Fruit fly (Drosophila melanogaster) whole organism, embryonic: Measurements from ENCODE around the gene Synd.

Source experiments
- ATbp ChIP-seq: fragments of 200-800 bp; sonication (Bioruptor generic); optimal IDR thresholded peaks from 2 replicates; lab custom pipeline; 2017; ENCODE audit warnings: missing biosample characterization, mild to moderate bottlenecking, missing genetic modification characterization, missing genetic modification reagents
- Abd-B ChIP-seq: fragments of 200-800 bp; sonication (Bioruptor generic); optimal IDR thresholded peaks from 2 replicates; lab custom pipeline; 2018; ENCODE audit warnings: missing biosample characterization, mild to moderate bottlenecking, missing genetic modification characterization, moderate library complexity
- Atf-2 ChIP-seq: fragments of 200-800 bp; sonication (Bioruptor generic); optimal IDR thresholded peaks from 2 replicates; lab custom pipeline; 2016; ENCODE audit warnings: missing biosample characterization, missing genetic modification characterization
- CG10209 ChIP-seq: fragments of 200-800 bp; sonication (Bioruptor generic); optimal IDR thresholded peaks from 3 replicates; lab custom pipeline; 2017; ENCODE audit warnings: missing biosample characterization, mild to moderate bottlenecking, missing genetic modification characterization, missing genetic modification reagents
- CG11695 ChIP-seq: fragments of 200-800 bp; sonication (Bioruptor generic); IDR thresholded peaks from 3 replicates; pipeline ENCODE4 v1.3.6; 2022; ENCODE audit warnings: missing biosample characterization, missing genetic modification characterization
- CG12155 ChIP-seq: fragments of 200-800 bp; sonication (Bioruptor generic); optimal IDR thresholded peaks from 3 replicates; lab custom pipeline; 2016; ENCODE audit warnings: missing biosample characterization, missing genetic modification characterization
- CG1233 ChIP-seq: fragments of 200-800 bp; sonication (Bioruptor generic); optimal IDR thresholded peaks from 4 replicates; lab custom pipeline; 2018; ENCODE audit warnings: missing biosample characterization, mild to moderate bottlenecking, missing genetic modification characterization
- CG12659 ChIP-seq: fragments of 200-800 bp; sonication (Bioruptor generic); optimal IDR thresholded peaks from 3 replicates; lab custom pipeline; 2017; ENCODE audit warnings: mild to moderate bottlenecking, missing biosample characterization, missing genetic modification reagents, missing genetic modification characterization
- CG14050 ChIP-seq: fragments of 200-800 bp; sonication (Bioruptor generic); IDR thresholded peaks from 3 replicates; pipeline ENCODE4 v1.3.6; 2022; ENCODE audit warnings: missing biosample characterization, missing genetic modification characterization
- CG2202 ChIP-seq: fragments of 200-800 bp; sonication (Bioruptor generic); optimal IDR thresholded peaks from 2 replicates; lab custom pipeline; 2018; ENCODE audit warnings: missing biosample characterization, mild to moderate bottlenecking, missing genetic modification characterization
- CG30403 ChIP-seq: fragments of 200-800 bp; sonication (Bioruptor generic); optimal IDR thresholded peaks from 3 replicates; lab custom pipeline; 2016; ENCODE audit warnings: missing biosample characterization, missing genetic modification characterization
- CG32767 ChIP-seq: fragments of 200-800 bp; sonication (Bioruptor generic); IDR thresholded peaks from 2 replicates; pipeline ENCODE4 v1.3.6; 2022; ENCODE audit warnings: missing biosample characterization, missing genetic modification characterization
- CG3838 ChIP-seq: fragments of 200-800 bp; sonication (Bioruptor generic); optimal IDR thresholded peaks from 3 replicates; lab custom pipeline; 2016; ENCODE audit warnings: missing biosample characterization, missing genetic modification characterization
- CG3847 ChIP-seq: fragments of 200-800 bp; sonication (Bioruptor generic); IDR thresholded peaks from 2 replicates; pipeline ENCODE4 v1.3.6; 2022; ENCODE audit warnings: missing biosample characterization, missing genetic modification characterization
- CG4282 ChIP-seq: fragments of 200-800 bp; sonication (Bioruptor generic); optimal IDR thresholded peaks from 2 replicates; lab custom pipeline; 2016; ENCODE audit warnings: missing biosample characterization, missing genetic modification characterization
- CG6765 ChIP-seq: fragments of 200-800 bp; sonication (Bioruptor generic); optimal IDR thresholded peaks from 3 replicates; lab custom pipeline; 2017; ENCODE audit warnings: missing biosample characterization, mild to moderate bottlenecking, missing genetic modification characterization
- CG7786 ChIP-seq: fragments of 200-800 bp; sonication (Bioruptor generic); optimal IDR thresholded peaks from 2 replicates; lab custom pipeline; 2016; ENCODE audit warnings: missing biosample characterization, missing genetic modification characterization
- CG8089 ChIP-seq: fragments of 200-800 bp; sonication (Bioruptor generic); optimal IDR thresholded peaks from 3 replicates; lab custom pipeline; 2016; ENCODE audit warnings: missing biosample characterization, missing genetic modification characterization
- CG8281 ChIP-seq: fragments of 200-800 bp; sonication (Bioruptor generic); optimal IDR thresholded peaks from 2 replicates; lab custom pipeline; 2018; ENCODE audit warnings: missing biosample characterization, mild to moderate bottlenecking, missing genetic modification characterization, moderate library complexity
- Doc2 ChIP-seq: fragments of 200-800 bp; sonication (Bioruptor generic); IDR thresholded peaks from 2 replicates; pipeline ENCODE4 v1.3.6; 2022; ENCODE audit warnings: missing biosample characterization, missing genetic modification characterization
- Elba2 ChIP-seq: fragments of 200-800 bp; sonication (Bioruptor generic); optimal IDR thresholded peaks from 3 replicates; lab custom pipeline; 2016; ENCODE audit warnings: missing biosample characterization, missing genetic modification characterization
- Ets97D ChIP-seq: fragments of 200-800 bp; sonication (Bioruptor generic); optimal IDR thresholded peaks from 3 replicates; lab custom pipeline; 2016; ENCODE audit warnings: missing biosample characterization, missing genetic modification characterization
- Hmr ChIP-seq: fragments of 200-800 bp; sonication (Bioruptor generic); optimal IDR thresholded peaks from 3 replicates; lab custom pipeline; 2017; ENCODE audit warnings: mild to moderate bottlenecking, missing biosample characterization, missing genetic modification reagents, missing genetic modification characterization
- Jarid2 ChIP-seq: fragments of 200-800 bp; sonication (Bioruptor generic); optimal IDR thresholded peaks from 3 replicates; lab custom pipeline; 2017; ENCODE audit warnings: mild to moderate bottlenecking, missing biosample characterization, missing genetic modification reagents, missing genetic modification characterization
- Mad ChIP-seq: fragments of 200-800 bp; sonication (Bioruptor generic); optimal IDR thresholded peaks from 2 replicates; lab custom pipeline; 2016; ENCODE audit warnings: missing biosample characterization, missing genetic modification characterization
- NC2α ChIP-seq: fragments of 200-800 bp; sonication (Bioruptor generic); optimal IDR thresholded peaks from 2 replicates; lab custom pipeline; 2016; ENCODE audit warnings: missing biosample characterization, missing genetic modification characterization
- Sox100B ChIP-seq: fragments of 200-800 bp; sonication (Bioruptor generic); optimal IDR thresholded peaks from 3 replicates; lab custom pipeline; 2018; ENCODE audit warnings: missing biosample characterization, mild to moderate bottlenecking, missing genetic modification characterization
- bab2 ChIP-seq: fragments of 200-800 bp; sonication (Bioruptor generic); optimal IDR thresholded peaks from 2 replicates; lab custom pipeline; 2016; ENCODE audit warnings: missing biosample characterization, missing genetic modification characterization
- bigmax ChIP-seq: fragments of 200-800 bp; sonication (Bioruptor generic); optimal IDR thresholded peaks from 2 replicates; lab custom pipeline; 2018; ENCODE audit warnings: missing biosample characterization, mild to moderate bottlenecking, missing genetic modification characterization
- bowl ChIP-seq: fragments of 200-800 bp; sonication (Bioruptor generic); IDR thresholded peaks from 2 replicates; pipeline ENCODE4 v1.3.6; 2022; ENCODE audit warnings: missing biosample characterization, missing genetic modification characterization
- caup ChIP-seq: fragments of 200-800 bp; sonication (Bioruptor generic); optimal IDR thresholded peaks from 3 replicates; lab custom pipeline; 2017; ENCODE audit warnings: missing biosample characterization, mild to moderate bottlenecking, missing genetic modification characterization, moderate library complexity; ENCODE audit not compliant: severe bottlenecking
- dm ChIP-seq: fragments of 200-800 bp; sonication (Bioruptor generic); optimal IDR thresholded peaks from 3 replicates; lab custom pipeline; 2016; ENCODE audit warnings: missing biosample characterization, missing genetic modification characterization
- ems ChIP-seq: fragments of 200-800 bp; sonication (Bioruptor generic); optimal IDR thresholded peaks from 3 replicates; lab custom pipeline; 2016; ENCODE audit warnings: missing biosample characterization, missing genetic modification characterization
- fu2 ChIP-seq: fragments of 200-800 bp; sonication (Bioruptor generic); optimal IDR thresholded peaks from 2 replicates; lab custom pipeline; 2016; ENCODE audit warnings: missing biosample characterization, missing genetic modification characterization
- gcm2 ChIP-seq: fragments of 200-800 bp; sonication (Bioruptor generic); optimal IDR thresholded peaks from 2 replicates; lab custom pipeline; 2016; ENCODE audit warnings: missing biosample characterization, missing genetic modification characterization
- ind ChIP-seq: fragments of 200-800 bp; sonication (Bioruptor generic); optimal IDR thresholded peaks from 3 replicates; lab custom pipeline; 2016; ENCODE audit warnings: missing biosample characterization, missing genetic modification characterization
- mam ChIP-seq: fragments of 200-800 bp; sonication (Bioruptor generic); optimal IDR thresholded peaks from 3 replicates; lab custom pipeline; 2016; ENCODE audit warnings: missing biosample characterization, missing genetic modification characterization
- nmo ChIP-seq: fragments of 200-800 bp; sonication (Bioruptor generic); optimal IDR thresholded peaks from 2 replicates; lab custom pipeline; 2018; ENCODE audit warnings: missing biosample characterization, mild to moderate bottlenecking, missing genetic modification characterization, moderate library complexity
- pho ChIP-seq: fragments of 200-800 bp; sonication (Bioruptor generic); optimal IDR thresholded peaks from 2 replicates; lab custom pipeline; 2016; ENCODE audit warnings: missing biosample characterization, missing genetic modification characterization
- prd ChIP-seq, 3 experiments: fragments of >200 bp in 2 of 3; fragments of 200-800 bp in 1 of 3; sonication (Bioruptor generic) in 1 of 3; optimal IDR thresholded peaks in 2 of 3; IDR thresholded peaks in 1 of 3; 2 replicates in 2 of 3; 3 replicates in 1 of 3; pipeline versions ENCODE4 v1.3.6 to Lab custom; 2017 to 2022; ENCODE audit warnings: missing biosample characterization in 1 of 3, missing genetic modification characterization in 1 of 3
- pzg ChIP-seq: fragments of 200-800 bp; sonication (Bioruptor generic); optimal IDR thresholded peaks from 3 replicates; lab custom pipeline; 2018; ENCODE audit warnings: missing biosample characterization, mild to moderate bottlenecking, missing genetic modification characterization, moderate library complexity
- ro ChIP-seq: fragments of 200-800 bp; sonication (Bioruptor generic); IDR thresholded peaks from 2 replicates; pipeline ENCODE4 v1.3.6; 2022; ENCODE audit warnings: missing biosample characterization, missing genetic modification characterization
- row ChIP-seq: fragments of 200-800 bp; sonication (Bioruptor generic); IDR thresholded peaks from 3 replicates; pipeline ENCODE4 v1.3.6; 2022; ENCODE audit warnings: missing biosample characterization, missing genetic modification characterization
- scrt ChIP-seq: fragments of 200-800 bp; sonication (Bioruptor generic); optimal IDR thresholded peaks from 2 replicates; lab custom pipeline; 2018; ENCODE audit warnings: missing biosample characterization, mild to moderate bottlenecking, missing genetic modification characterization, moderate library complexity
- sd ChIP-seq: fragments of 200-800 bp; sonication (Bioruptor generic); optimal IDR thresholded peaks from 3 replicates; lab custom pipeline; 2018; ENCODE audit warnings: missing biosample characterization, mild to moderate bottlenecking, missing genetic modification characterization, moderate library complexity
- so ChIP-seq: fragments of 200-800 bp; sonication (Bioruptor generic); IDR thresholded peaks from 3 replicates; pipeline ENCODE4 v1.3.6; 2022; ENCODE audit warnings: missing biosample characterization, missing genetic modification characterization
- toy ChIP-seq: fragments of 200-800 bp; sonication (Bioruptor generic); IDR thresholded peaks from 2 replicates; pipeline ENCODE4 v1.3.6; 2022; ENCODE audit warnings: missing biosample characterization, missing genetic modification characterization
- unc-4 ChIP-seq: fragments of 200-800 bp; sonication (Bioruptor generic); IDR thresholded peaks from 2 replicates; pipeline ENCODE4 v1.3.6; 2022; ENCODE audit warnings: missing biosample characterization, missing genetic modification characterization; ENCODE audit not compliant: partially characterized antibody
- vvl ChIP-seq: fragments of 200-800 bp; sonication (Bioruptor generic); IDR thresholded peaks from 2 replicates; pipeline ENCODE4 v1.3.6; 2022; ENCODE audit warnings: missing biosample characterization, missing genetic modification characterization
- zen ChIP-seq: fragments of 200-800 bp; sonication (Bioruptor generic); optimal IDR thresholded peaks from 3 replicates; lab custom pipeline; 2018; ENCODE audit warnings: missing biosample characterization, mild to moderate bottlenecking, missing genetic modification characterization, moderate library complexity

The Synd gene

DNA sequence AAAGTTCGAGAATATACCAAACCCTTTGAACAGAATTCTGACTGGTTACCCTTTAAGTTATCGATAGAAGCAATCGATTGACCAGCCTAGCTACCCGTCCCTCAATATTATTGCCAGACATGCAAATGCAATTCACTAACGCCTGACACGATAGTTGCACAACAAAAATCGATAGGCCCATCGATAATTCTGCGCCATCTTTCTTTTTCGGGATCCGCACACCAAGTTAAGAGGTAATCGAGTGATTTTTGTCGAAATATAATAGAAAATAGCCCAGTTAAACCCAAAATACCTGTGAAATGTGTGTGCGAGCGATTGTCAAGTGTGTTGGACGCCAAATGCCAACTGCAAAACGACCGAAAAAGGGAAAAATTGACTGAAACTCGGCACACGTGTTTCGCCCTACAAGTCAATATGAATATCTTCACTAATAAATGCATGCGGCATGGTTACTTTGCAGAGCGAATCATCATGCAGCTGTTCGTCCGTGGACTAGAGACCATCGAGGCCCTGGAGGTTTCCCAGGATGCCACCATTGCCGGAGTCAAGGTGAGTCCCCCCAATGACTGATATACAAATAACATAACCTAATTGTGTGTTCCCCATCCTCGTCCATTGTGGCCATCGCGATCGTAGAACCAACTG is 17.9 kb downstream of the Synd start, which contains the start of gene RpS30 (continued):
- TF ChIP-seq CG6765 (GFP tag; lab: Kevin White, UChicago): peak; percentile 8
- peak; percentile 40 for TF ChIP-seq mam
- TF ChIP-seq toy (GFP tag; lab: Robert Waterston, UW): no peak
- peak; percentile 81 for TF ChIP-seq CG8281 (tag; lab: Kevin White, UChicago)
- TF ChIP-seq row (GFP tag; lab: Robert Waterston, UW): peak; percentile 47; the same call in 2 of the 3 replicates
- TF ChIP-seq CG11695 (GFP tag; lab: Robert Waterston, UW): no peak
- TF ChIP-seq ro (GFP tag; lab: Robert Waterston, UW): no peak
- TF ChIP-seq CG14050 (GFP tag; lab: Robert Waterston, UW): no peak
- no peak for TF ChIP-seq bowl
- peak; percentile 99 for TF ChIP-seq pzg (GFP tag; lab: Kevin White, UChicago)
- no peak for TF ChIP-seq Elba2 (GFP tag; lab: Kevin White, UChicago)
- peak; percentile 16 for TF ChIP-seq CG1233 (GFP tag; lab: Kevin White, UChicago)
- peak; percentile 9 for TF ChIP-seq CG10209 (GFP tag; lab: Kevin White, UChicago)
- peak; percentile 77 for TF ChIP-seq vvl
- no peak for TF ChIP-seq NC2α (GFP tag; lab: Kevin White, UChicago)
- peak; percentile 8 for TF ChIP-seq CG2202
- peak; percentile 72 for TF ChIP-seq nmo (GFP tag; lab: Kevin White, UChicago)
- TF ChIP-seq CG3847 (GFP tag; lab: Robert Waterston, UW): peak; percentile 71
- no peak for TF ChIP-seq so (GFP tag; lab: Robert Waterston, UW)
- TF ChIP-seq caup (GFP tag; lab: Kevin White, UChicago): peak; percentile 42
- TF ChIP-seq pho (GFP tag; lab: Kevin White, UChicago): peak; percentile 45
- peak; percentile 64 for TF ChIP-seq zen (tag; lab: Kevin White, UChicago)
- peak; percentile 17 for TF ChIP-seq CG4282 (GFP tag; lab: Kevin White, UChicago)
- 0 out of 2 replicates have a peak, but pooled peaks have one; percentile 11 for TF ChIP-seq CG32767 (GFP tag; lab: Robert Waterston, UW)
- TF ChIP-seq CG3838: no peak
- peak; percentile 91 for TF ChIP-seq CG12659 (GFP tag; lab: Kevin White, UChicago)
- TF ChIP-seq gcm2 (GFP tag; lab: Kevin White, UChicago): no peak
- peak; percentile 22 for TF ChIP-seq CG8089 (GFP tag; lab: Kevin White, UChicago)
- TF ChIP-seq Jarid2 (GFP tag; lab: Kevin White, UChicago): peak; percentile 35
- no peak for TF ChIP-seq Doc2 (GFP tag; lab: Robert Waterston, UW)
- TF ChIP-seq ind (GFP tag; lab: Kevin White, UChicago): no peak
- TF ChIP-seq CG7786: peak; percentile 10
- peak; percentile 6 for TF ChIP-seq Abd-B (GFP tag; lab: Kevin White, UChicago)
- peak; percentile 91 for TF ChIP-seq dm (GFP tag; lab: Kevin White, UChicago)
- peak; percentile 25 for TF ChIP-seq ems
- TF ChIP-seq unc-4 (GFP tag; lab: Robert Waterston, UW): peak; percentile 98
- TF ChIP-seq Atf-2 (GFP tag; lab: Kevin White, UChicago): no peak
- TF ChIP-seq Sox100B (GFP tag; lab: Kevin White, UChicago): no peak
- TF ChIP-seq CG30403 (GFP tag; lab: Kevin White, UChicago): peak; percentile 24
- no peak for TF ChIP-seq ATbp (GFP tag; lab: Kevin White, UChicago)
- no peak for TF ChIP-seq fu2 (GFP tag; lab: Kevin White, UChicago)
- no peak for TF ChIP-seq prd (optimal IDR thresholded peaks at IDR 0.05; lab: Kevin White, UChicago)
- 0 out of 3 replicates have a peak, but pooled peaks have one; percentile 8 for TF ChIP-seq prd (GFP tag; IDR thresholded peaks at IDR 0.05; lab: Robert Waterston, UW)
- TF ChIP-seq Hmr (GFP tag; lab: Kevin White, UChicago): peak; percentile 78
- TF ChIP-seq Mad: peak; percentile 48
- no peak for TF ChIP-seq bab2 (GFP tag; lab: Kevin White, UChicago)
- TF ChIP-seq sd: no peak
- peak; percentile 97 for TF ChIP-seq Ets97D (GFP tag; lab: Kevin White, UChicago)
- TF ChIP-seq CG12155 (GFP tag; lab: Kevin White, UChicago): no peak
- TF ChIP-seq scrt (GFP tag; lab: Kevin White, UChicago): peak; percentile 12
- TF ChIP-seq bigmax (GFP tag; lab: Kevin White, UChicago): peak; percentile 85
